Worm (Caenorhabditis elegans) whole organism, L4 larva: Measurements from ENCODE around the gene C03H5.5.
A peak's percentile ranks its signal among the peaks of the same experiment; 100 is the strongest.

Experiments used
- F49E8.2 ChIP-seq: sonication (generic microtip); optimal IDR thresholded peaks from 2 replicates; lab custom pipeline; 2016; ENCODE audit warnings: missing compliant biosample characterization, mild to moderate bottlenecking, missing genetic modification characterization, borderline replicate concordance
- T26A8.4 ChIP-seq: fragments of 200-800 bp; sonication (Bioruptor generic); IDR thresholded peaks from 2 replicates; pipeline ENCODE4 v1.3.6; 2022; ENCODE audit warnings: missing genetic modification characterization, missing compliant biosample characterization
- Y105C5A.15 ChIP-seq: fragments of 200-800 bp; sonication (Bioruptor generic); IDR thresholded peaks from 2 replicates; pipeline ENCODE4 v1.3.6; 2022; ENCODE audit warnings: missing genetic modification characterization, missing compliant biosample characterization
- ZK337.2 ChIP-seq: fragments of 200-800 bp; sonication (Bioruptor generic); IDR thresholded peaks from 2 replicates; pipeline ENCODE4 v1.3.6; 2022; ENCODE audit warnings: missing genetic modification reagents, missing genetic modification characterization, missing compliant biosample characterization
- aha-1 ChIP-seq: fragments of 150-350 bp; peaks from one replicate; lab custom pipeline; 2014; ENCODE audit warnings: missing biosample characterization, missing genetic modification characterization
- aly-2 ChIP-seq: sonication (generic microtip); optimal IDR thresholded peaks from 2 replicates; lab custom pipeline; 2018; ENCODE audit warnings: missing biosample characterization, missing genetic modification characterization
- attf-4 ChIP-seq: sonication (generic microtip); optimal IDR thresholded peaks from 3 replicates; lab custom pipeline; 2017; ENCODE audit warnings: missing biosample characterization, missing genetic modification characterization
- ceh-44 ChIP-seq: fragments of 200-800 bp; sonication (Bioruptor generic); IDR thresholded peaks from 2 replicates; pipeline ENCODE4 v1.3.6; 2022; ENCODE audit warnings: missing genetic modification reagents, missing genetic modification characterization, missing compliant biosample characterization
- ceh-82 ChIP-seq: sonication (generic microtip); optimal IDR thresholded peaks from 2 replicates; lab custom pipeline; 2017; ENCODE audit warnings: missing biosample characterization, missing genetic modification characterization
- ces-1 ChIP-seq: fragments of 150-350 bp; sonication (generic microtip); optimal IDR thresholded peaks from 4 replicates; lab custom pipeline; 2014; ENCODE audit warnings: missing biosample characterization, missing genetic modification reagents, missing genetic modification characterization
- daf-19 ChIP-seq: fragments of 200-800 bp; sonication (Bioruptor generic); conservative IDR thresholded peaks from 2 replicates; pipeline ENCODE4 v1.3.6; 2022; ENCODE audit warnings: missing genetic modification characterization, missing compliant biosample characterization
- dmd-6 ChIP-seq: fragments of 200-800 bp; sonication (Bioruptor generic); IDR thresholded peaks from 2 replicates; pipeline ENCODE4 v1.3.6; 2022; ENCODE audit warnings: missing genetic modification reagents, missing genetic modification characterization, missing compliant biosample characterization
- dmd-9 ChIP-seq: fragments of 200-800 bp; sonication (Bioruptor generic); IDR thresholded peaks from 2 replicates; pipeline ENCODE4 v1.3.6; 2022; ENCODE audit warnings: missing genetic modification reagents, missing genetic modification characterization, missing compliant biosample characterization
- dpl-1 ChIP-seq: fragments of 150-350 bp; optimal IDR thresholded peaks from 2 replicates; lab custom pipeline; 2014; ENCODE audit warnings: missing biosample characterization, missing genetic modification reagents, missing genetic modification characterization
- egl-43 ChIP-seq: fragments of 200-800 bp; sonication (Bioruptor generic); IDR thresholded peaks from 2 replicates; pipeline ENCODE4 v1.3.6; 2022; ENCODE audit warnings: missing genetic modification reagents, missing genetic modification characterization, missing compliant biosample characterization
- hlh-30 ChIP-seq: sonication (generic microtip); optimal IDR thresholded peaks from 2 replicates; lab custom pipeline; 2017; ENCODE audit warnings: antibody characterized with exemption, mild to moderate bottlenecking, missing genetic modification characterization, missing compliant biosample characterization; ENCODE audit not compliant: insufficient read depth
- jun-1 ChIP-seq: fragments of 150-350 bp; optimal IDR thresholded peaks from 2 replicates; lab custom pipeline; 2014; ENCODE audit warnings: missing biosample characterization, missing genetic modification reagents, missing genetic modification characterization
- lim-7 ChIP-seq: fragments of 200-800 bp; sonication (Bioruptor generic); IDR thresholded peaks from 2 replicates; pipeline ENCODE4 v1.3.6; 2022; ENCODE audit warnings: missing genetic modification characterization, missing compliant biosample characterization
- lin-13 ChIP-seq: fragments of 150-350 bp; optimal IDR thresholded peaks from 2 replicates; lab custom pipeline; 2014; ENCODE audit warnings: missing biosample characterization, missing genetic modification reagents, missing genetic modification characterization
- madf-5 ChIP-seq, 2 experiments: fragments of 200-800 bp; sonication (Bioruptor generic); IDR thresholded peaks; 2 replicates each; pipeline ENCODE4 v1.3.6; 2022; ENCODE audit warnings: missing compliant biosample characterization in 2 of 2, missing genetic modification characterization in 2 of 2
- madf-9 ChIP-seq: fragments of 200-800 bp; sonication (Bioruptor generic); conservative IDR thresholded peaks from 2 replicates; pipeline ENCODE4 v1.3.6; 2022; ENCODE audit warnings: missing genetic modification reagents, missing genetic modification characterization, missing compliant biosample characterization
- mep-1 ChIP-seq: fragments of 150-350 bp; sonication (generic microtip); optimal IDR thresholded peaks from 3 replicates; lab custom pipeline; 2014; ENCODE audit warnings: missing biosample characterization, missing genetic modification characterization
- nhr-10 ChIP-seq: fragments of 150-350 bp; optimal IDR thresholded peaks from 2 replicates; lab custom pipeline; 2014; ENCODE audit warnings: missing biosample characterization, missing genetic modification characterization
- nhr-111 ChIP-seq: fragments of 200-800 bp; sonication (Bioruptor generic); optimal IDR thresholded peaks from 2 replicates; lab custom pipeline; 2018; ENCODE audit warnings: mild to moderate bottlenecking, missing genetic modification characterization, missing compliant biosample characterization
- nhr-42 ChIP-seq: fragments of 200-800 bp; sonication (Bioruptor generic); IDR thresholded peaks from 2 replicates; pipeline ENCODE4 v1.3.6; 2022; ENCODE audit warnings: missing genetic modification characterization, missing compliant biosample characterization
- nhr-48 ChIP-seq: sonication (generic microtip); optimal IDR thresholded peaks from 2 replicates; lab custom pipeline; 2016; ENCODE audit warnings: mild to moderate bottlenecking, missing genetic modification characterization, missing compliant biosample characterization
- rbr-2 ChIP-seq: sonication (generic microtip); optimal IDR thresholded peaks from 2 replicates; lab custom pipeline; 2016; ENCODE audit warnings: missing genotype, missing genetic modification characterization, missing compliant biosample characterization
- set-16 ChIP-seq: fragments of 200-800 bp; sonication (Bioruptor generic); IDR thresholded peaks from 2 replicates; pipeline ENCODE4 v1.3.6; 2022; ENCODE audit warnings: missing genetic modification reagents, missing genetic modification characterization, missing compliant biosample characterization
- snpc-1.2 ChIP-seq: fragments of 200-800 bp; sonication (Bioruptor generic); IDR thresholded peaks from 2 replicates; pipeline ENCODE4 v1.3.6; 2022; ENCODE audit warnings: missing genetic modification reagents, missing genetic modification characterization, missing compliant biosample characterization
- tag-97 ChIP-seq: fragments of 200-800 bp; sonication (Bioruptor generic); IDR thresholded peaks from 2 replicates; pipeline ENCODE4 v1.3.6; 2022; ENCODE audit warnings: missing genetic modification characterization, missing compliant biosample characterization
- unc-130 ChIP-seq: sonication (generic microtip); optimal IDR thresholded peaks from 2 replicates; lab custom pipeline; 2016; ENCODE audit warnings: missing genetic modification reagents, missing genetic modification characterization, missing compliant biosample characterization
- unc-62 ChIP-seq, 3 experiments: fragments of 150-350 bp in 1 of 3; sonication (generic microtip); optimal IDR thresholded peaks in 2 of 3; peaks in 1 of 3; 1 replicate in 1 of 3; 2 replicates in 2 of 3; lab custom pipeline; 2014 to 2017; ENCODE audit warnings: missing biosample characterization in 3 of 3, missing genetic modification characterization in 3 of 3, missing genetic modification reagents in 3 of 3, missing genotype in 1 of 3
- zip-11 ChIP-seq: fragments of 200-800 bp; sonication (Bioruptor generic); IDR thresholded peaks from 2 replicates; pipeline ENCODE4 v1.3.6; 2022; ENCODE audit warnings: missing genetic modification characterization, missing compliant biosample characterization
- zip-2 ChIP-seq: fragments of 150-350 bp; optimal IDR thresholded peaks from 2 replicates; lab custom pipeline; 2014; ENCODE audit warnings: missing biosample characterization, missing genetic modification characterization
- ztf-7 ChIP-seq: fragments of 150-350 bp; optimal IDR thresholded peaks from 2 replicates; lab custom pipeline; 2014; ENCODE audit warnings: missing biosample characterization, missing genetic modification characterization

The C03H5.5 gene

DNA sequence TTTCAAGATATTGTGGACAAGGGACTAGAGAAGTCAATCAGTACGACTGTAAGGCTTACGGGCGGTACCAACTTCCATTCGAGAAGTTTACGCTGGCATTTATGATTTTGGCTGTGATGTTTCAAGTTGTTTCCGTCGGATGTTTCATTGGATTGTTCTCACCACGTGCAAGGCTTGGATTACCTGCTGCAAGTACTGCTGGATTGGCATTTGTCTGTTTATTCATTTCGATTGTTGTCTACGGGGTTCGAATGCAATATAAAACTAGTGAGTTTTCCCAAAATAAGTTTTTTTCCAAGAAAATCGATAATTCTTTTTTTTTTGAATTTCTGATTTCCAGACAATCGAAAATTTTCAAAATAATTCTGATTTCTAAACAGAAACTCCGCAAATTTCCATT lies 44.4 kb downstream of the C03H5.5 start:
- TF ChIP-seq unc-130 (GFP tag; lab: Kevin White, UChicago) (no peak), aha-1 (tag; lab: Kevin White, UChicago) (peak; percentile 91)

DNA sequence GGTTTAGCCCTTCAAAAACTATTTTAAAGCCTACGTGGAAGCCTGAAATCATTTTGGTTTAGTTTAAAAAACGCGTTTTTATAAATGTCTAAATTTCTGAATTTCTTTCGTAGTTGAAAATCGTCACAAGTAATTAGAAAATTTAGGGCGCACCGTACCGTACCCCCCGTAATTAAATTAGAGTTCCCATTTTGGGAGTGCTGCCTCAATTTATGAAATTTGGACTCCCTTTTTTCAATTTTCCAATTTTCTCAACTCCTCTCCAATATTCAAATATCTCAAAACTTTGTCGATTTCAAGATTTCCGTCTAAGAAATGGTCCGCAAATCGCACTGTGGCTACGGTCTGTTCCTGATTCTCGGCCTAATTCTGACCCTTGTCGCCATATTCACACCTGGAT lies 44.9 kb downstream of the C03H5.5 start, which contains the start of gene clc-31:
Gene clc-31 (plus strand): TSS at position 301 of the 400 bp plus-strand sequence.
- no peak for TF ChIP-seq dpl-1 (GFP tag; lab: Kevin White, UChicago)
- no peak for TF ChIP-seq aly-2
- TF ChIP-seq dmd-6 (GFP tag; lab: Robert Waterston, UW), result no peak
- TF ChIP-seq zip-2 (tag; lab: Kevin White, UChicago), result no peak
- no peak for TF ChIP-seq Y105C5A.15 (GFP tag; lab: Robert Waterston, UW)
- no peak for TF ChIP-seq daf-19 (GFP tag; lab: Robert Waterston, UW)
- no peak for TF ChIP-seq madf-9 (GFP tag; lab: Robert Waterston, UW)
- TF ChIP-seq ZK337.2, result no peak
- TF ChIP-seq jun-1 (tag; lab: Kevin White, UChicago), result no peak

DNA sequence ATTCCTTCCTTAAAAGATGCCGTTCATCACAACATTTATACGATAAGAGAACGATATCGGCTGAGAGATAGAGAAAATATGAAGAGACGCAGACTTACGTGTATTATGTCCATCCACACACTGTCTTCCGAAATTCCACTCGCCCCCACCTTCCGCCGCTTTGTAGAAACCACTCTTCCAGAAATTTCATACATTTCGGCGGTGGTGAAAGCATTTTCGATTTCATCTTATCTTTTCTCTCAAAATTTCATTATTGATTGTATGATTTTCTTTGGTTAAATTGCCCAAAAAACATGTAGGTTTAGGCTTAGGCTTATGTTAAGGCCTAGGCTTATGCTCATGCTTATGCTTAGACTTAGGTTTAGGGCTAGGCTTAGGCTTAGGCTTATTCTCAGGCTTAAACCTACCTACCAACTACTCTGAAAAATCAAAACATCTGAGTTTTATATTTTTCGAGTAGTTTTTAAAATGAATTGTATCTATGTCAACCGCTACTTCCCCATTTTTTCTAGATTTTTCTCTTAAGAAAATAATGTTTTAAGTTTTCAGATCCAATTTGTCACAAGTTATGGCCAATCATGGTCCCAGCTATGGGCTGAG lies 47.8 kb downstream of the C03H5.5 start, which contains the start of gene cpn-2:
Gene cpn-2 (plus strand): TSS at position 550 of the 600 bp plus-strand sequence.
- TF ChIP-seq ceh-82 (tag; lab: Kevin White, UChicago) (no peak), mep-1 (tag; lab: Kevin White, UChicago) (no peak), nhr-48 (no peak), egl-43 (GFP tag; lab: Robert Waterston, UW) (no peak), nhr-42 (no peak), ztf-7 (no peak), dmd-9 (no peak), dpl-1 (GFP tag; lab: Kevin White, UChicago) (no peak), set-16 (GFP tag; lab: Robert Waterston, UW) (no peak), snpc-1.2 (GFP tag; lab: Robert Waterston, UW) (no peak), ces-1 (GFP tag; lab: Kevin White, UChicago) (no peak), hlh-30 (no peak), unc-62 (GFP tag; optimal IDR thresholded peaks at IDR 0.05 in 1 of 2; lab: Kevin White, UChicago) (no peak), unc-62 (tag; optimal IDR thresholded peaks at IDR 0.05; lab: Kevin White, UChicago) (no peak)

DNA sequence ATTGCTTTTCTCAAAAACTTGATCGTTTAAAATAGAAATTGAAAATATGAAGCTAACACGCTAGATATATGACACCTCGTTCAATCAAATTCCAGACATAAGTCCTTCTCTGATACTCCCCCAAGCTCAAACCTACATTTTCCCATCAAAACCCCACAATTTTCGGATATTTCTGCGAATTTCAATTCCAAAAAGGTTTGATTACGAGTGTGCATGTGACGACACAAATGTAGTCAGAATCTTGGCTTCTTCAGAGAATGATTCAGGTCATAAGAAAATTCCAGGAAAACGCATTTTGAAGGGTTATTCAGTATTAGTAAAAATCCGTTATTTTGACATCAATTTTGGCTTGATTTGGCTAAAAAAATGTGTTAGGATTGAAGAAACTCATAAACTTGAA lies 50.3 kb downstream of the C03H5.5 start:
- TF ChIP-seq nhr-111 (GFP tag; lab: Kevin White, UChicago), result no peak
- TF ChIP-seq rbr-2 (tag; lab: Kevin White, UChicago), result no peak
- TF ChIP-seq zip-11, result no peak
- TF ChIP-seq lin-13, result no peak
- no peak for TF ChIP-seq daf-19 (GFP tag; lab: Robert Waterston, UW)
- no peak for TF ChIP-seq unc-62 (GFP tag; optimal IDR thresholded peaks at IDR 0.05 in 1 of 2; lab: Kevin White, UChicago)
- no peak for TF ChIP-seq unc-62 (tag; optimal IDR thresholded peaks at IDR 0.05; lab: Kevin White, UChicago)
- TF ChIP-seq ceh-44 (GFP tag; lab: Robert Waterston, UW), result no peak
- TF ChIP-seq ZK337.2, result no peak
- TF ChIP-seq dmd-6 (GFP tag; lab: Robert Waterston, UW), result no peak
- TF ChIP-seq madf-5 (GFP tag; IDR thresholded peaks at IDR 0.05; lab: Robert Waterston, UW), result no peak
- TF ChIP-seq F49E8.2 (tag; lab: Kevin White, UChicago), result no peak
- TF ChIP-seq attf-4 (tag; lab: Kevin White, UChicago), result no peak
- no peak for TF ChIP-seq lim-7 (GFP tag; lab: Robert Waterston, UW)
- TF ChIP-seq T26A8.4 (GFP tag; lab: Robert Waterston, UW), result no peak
- no peak for TF ChIP-seq nhr-10
- TF ChIP-seq tag-97 (GFP tag; lab: Robert Waterston, UW), result no peak
- TF ChIP-seq aly-2, result no peak
- no peak for TF ChIP-seq hlh-30
